Fruit fly (Drosophila melanogaster): Measurements from ENCODE around the gene CG8541.

dm6 chr3L:7485667-7486066 lies 14.3 kb downstream of the CG8541 start, which contains the start of gene mthl6:
- TF ChIP-seq pan (optimal IDR thresholded peaks at IDR 0.05) (no peak), EcR (GFP tag; optimal IDR thresholded peaks at IDR 0.05) (no peak), psq (optimal IDR thresholded peaks at IDR 0.05) (no peak), usp (GFP tag; optimal IDR thresholded peaks at IDR 0.05) (no peak), CG8478 (optimal IDR thresholded peaks at IDR 0.05) (no peak)

All from whole organism.